Worm (Caenorhabditis elegans) whole organism, mixed stage, embryonic: Measurements from ENCODE around the gene Y37H2A.10.

Experiments used
- lin-13 ChIP-seq: fragments of 150-350 bp; optimal IDR thresholded peaks from 2 replicates; lab custom pipeline; 2014; ENCODE audit warnings: missing biosample characterization, missing genetic modification characterization
- nhr-12 ChIP-seq: fragments of 150-350 bp; optimal IDR thresholded peaks from 2 replicates; lab custom pipeline; 2014; ENCODE audit warnings: missing biosample characterization, missing genetic modification characterization
- nhr-2 ChIP-seq: fragments of 150-350 bp; optimal IDR thresholded peaks from 2 replicates; lab custom pipeline; 2014; ENCODE audit warnings: missing biosample characterization, missing genetic modification characterization
- nhr-237 ChIP-seq: fragments of 150-350 bp; optimal IDR thresholded peaks from 2 replicates; lab custom pipeline; 2014; ENCODE audit warnings: missing biosample characterization, missing genetic modification characterization
- nhr-28 ChIP-seq: fragments of 150-350 bp; optimal IDR thresholded peaks from 2 replicates; lab custom pipeline; 2014; ENCODE audit warnings: missing biosample characterization, missing genetic modification characterization
- pha-4 ChIP-seq: fragments of 150-350 bp; optimal IDR thresholded peaks from 2 replicates; lab custom pipeline; 2018; ENCODE audit warnings: missing biosample characterization, missing genetic modification reagents, missing genetic modification characterization
- sem-2 ChIP-seq: fragments of 200-800 bp; sonication (Bioruptor generic); optimal IDR thresholded peaks from 2 replicates; lab custom pipeline; 2018; ENCODE audit warnings: mild to moderate bottlenecking, missing genetic modification characterization, missing compliant biosample characterization
- snpc-4 ChIP-seq: fragments of 150-350 bp; optimal IDR thresholded peaks from 2 replicates; lab custom pipeline; 2014; ENCODE audit warnings: missing biosample characterization, missing genetic modification characterization
- unc-39 ChIP-seq: fragments of 150-350 bp; optimal IDR thresholded peaks from 2 replicates; lab custom pipeline; 2014; ENCODE audit warnings: missing biosample characterization, missing genetic modification characterization

ce11 chrV:18164758-18165157, 26.0 kb downstream of the Y37H2A.10 start, which contains the start of gene C14A6.5:
- TF ChIP-seq lin-13 (tag; lab: Kevin White, UChicago) (no peak), nhr-12 (no peak), nhr-28 (tag; lab: Kevin White, UChicago) (no peak), nhr-237 (tag; lab: Kevin White, UChicago) (no peak), snpc-4 (tag; lab: Kevin White, UChicago) (no peak), pha-4 (no peak), sem-2 (GFP tag; lab: Kevin White, UChicago) (no peak), nhr-2 (tag; lab: Kevin White, UChicago) (no peak), unc-39 (tag; lab: Kevin White, UChicago) (no peak)
